Worm (Caenorhabditis elegans) whole organism, early embryonic: ENCODE data around the gene C24H11.5.

Experiments used
- B0310.2 ChIP-seq: sonication (generic microtip); optimal IDR thresholded peaks from 2 replicates; lab custom pipeline; 2016; ENCODE audit warnings: mild to moderate bottlenecking, missing genetic modification characterization, missing compliant biosample characterization
- F13C5.2 ChIP-seq: sonication (generic microtip); optimal IDR thresholded peaks from 2 replicates; lab custom pipeline; 2017; ENCODE audit warnings: mild to moderate bottlenecking, missing genetic modification characterization, inconsistent platforms, missing compliant biosample characterization
- aly-1 ChIP-seq: sonication (generic microtip); optimal IDR thresholded peaks from 2 replicates; lab custom pipeline; 2016; ENCODE audit warnings: missing genetic modification characterization, missing compliant biosample characterization
- ama-1 ChIP-seq: fragments of 150-350 bp; optimal IDR thresholded peaks from 2 replicates; lab custom pipeline; 2014
- ceh-13 ChIP-seq: fragments of 200-800 bp; sonication (Bioruptor generic); optimal IDR thresholded peaks from 2 replicates; lab custom pipeline; 2018; ENCODE audit warnings: mild to moderate bottlenecking, missing genetic modification characterization, missing compliant biosample characterization
- ceh-36 ChIP-seq: sonication (generic microtip); optimal IDR thresholded peaks from 2 replicates; lab custom pipeline; 2016; ENCODE audit warnings: missing genetic modification characterization, inconsistent platforms, missing compliant biosample characterization
- ets-7 ChIP-seq: sonication (generic microtip); optimal IDR thresholded peaks from 2 replicates; lab custom pipeline; 2016; ENCODE audit warnings: missing genotype, missing genetic modification characterization, missing compliant biosample characterization
- flt-1 ChIP-seq: fragments of 200-800 bp; sonication (Bioruptor generic); IDR thresholded peaks from 2 replicates; pipeline ENCODE4 v1.3.6; 2022; ENCODE audit warnings: missing genetic modification characterization, missing compliant biosample characterization
- hmbx-1 ChIP-seq: sonication (generic microtip); optimal IDR thresholded peaks from 2 replicates; lab custom pipeline; 2016; ENCODE audit warnings: mild to moderate bottlenecking, missing genetic modification characterization, missing compliant biosample characterization
- hmg-4 ChIP-seq: fragments of 200-800 bp; sonication (Bioruptor generic); optimal IDR thresholded peaks from 2 replicates; lab custom pipeline; 2018; ENCODE audit warnings: mild to moderate bottlenecking, missing genetic modification characterization, missing compliant biosample characterization
- hnd-1 ChIP-seq: sonication (generic microtip); optimal IDR thresholded peaks from 2 replicates; lab custom pipeline; 2016; ENCODE audit warnings: missing genetic modification characterization, missing compliant biosample characterization
- pes-1 ChIP-seq: fragments of 200-800 bp; sonication (Bioruptor generic); IDR thresholded peaks from 2 replicates; pipeline ENCODE4 v1.3.6; 2022; ENCODE audit warnings: missing genetic modification reagents, missing genetic modification characterization, missing compliant biosample characterization
- scrt-1 ChIP-seq: fragments of 200-800 bp; sonication (Bioruptor generic); IDR thresholded peaks from 2 replicates; pipeline ENCODE4 v1.3.6; 2022; ENCODE audit warnings: missing genetic modification characterization, missing compliant biosample characterization
- sea-1 ChIP-seq: fragments of 200-800 bp; sonication (Bioruptor generic); conservative IDR thresholded peaks from 2 replicates; pipeline ENCODE4 v1.3.6; 2022; ENCODE audit warnings: missing genetic modification characterization, missing compliant biosample characterization
- tbx-11 ChIP-seq: fragments of 200-800 bp; sonication (Bioruptor generic); IDR thresholded peaks from 2 replicates; pipeline ENCODE4 v1.3.6; 2022; ENCODE audit warnings: missing genetic modification characterization, missing compliant biosample characterization
- tbx-37 ChIP-seq: fragments of 200-800 bp; sonication (Bioruptor generic); conservative IDR thresholded peaks from 2 replicates; pipeline ENCODE4 v1.3.6; 2022; ENCODE audit warnings: missing genetic modification reagents, missing genetic modification characterization, missing compliant biosample characterization
- tra-4 ChIP-seq: sonication (generic microtip); optimal IDR thresholded peaks from 2 replicates; lab custom pipeline; 2017; ENCODE audit warnings: missing genetic modification characterization, missing compliant biosample characterization

Gene C24H11.5

DNA sequence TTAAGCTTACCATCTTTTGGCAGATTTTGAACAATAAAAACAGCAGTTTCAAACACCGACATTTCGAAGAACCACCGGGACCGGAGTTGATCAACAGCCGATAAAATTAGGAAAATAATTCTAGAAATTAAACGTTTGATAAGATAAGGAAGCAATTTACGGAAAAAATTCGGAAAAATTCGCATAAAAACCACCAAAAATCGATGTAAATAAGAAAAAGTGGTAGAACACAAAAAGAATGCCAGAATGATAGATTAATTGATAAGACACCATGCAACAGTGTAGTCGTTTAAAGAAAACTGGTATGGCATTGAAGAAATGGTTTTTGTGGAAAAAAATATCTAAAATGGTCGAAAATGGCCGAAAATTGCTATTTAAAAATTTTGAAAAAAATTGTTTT is 42.4 kb downstream of the C24H11.5 start, which contains the start of gene maa-1:
Gene maa-1, minus strand, starts transcription at position 120 of the 400 bp plus-strand sequence.
- TF ChIP-seq B0310.2 (tag; lab: Kevin White, UChicago) (no peak), ceh-13 (GFP tag; lab: Kevin White, UChicago) (no peak), sea-1 (GFP tag; lab: Robert Waterston, UW) (no peak), hnd-1 (tag; lab: Kevin White, UChicago) (no peak), aly-1 (tag; lab: Kevin White, UChicago) (no peak), tra-4 (tag; lab: Kevin White, UChicago) (no peak), ama-1 (lab: Kevin White, UChicago) (no peak), scrt-1 (GFP tag; lab: Robert Waterston, UW) (no peak), pes-1 (no peak), ceh-36 (tag; lab: Kevin White, UChicago) (no peak), hmbx-1 (no peak), tbx-11 (GFP tag; lab: Robert Waterston, UW) (no peak), flt-1 (GFP tag; lab: Robert Waterston, UW) (no peak), F13C5.2 (tag; lab: Kevin White, UChicago) (no peak), hmg-4 (GFP tag; lab: Kevin White, UChicago) (no peak), tbx-37 (GFP tag; lab: Robert Waterston, UW) (no peak), ets-7 (tag; lab: Kevin White, UChicago) (no peak)

DNA sequence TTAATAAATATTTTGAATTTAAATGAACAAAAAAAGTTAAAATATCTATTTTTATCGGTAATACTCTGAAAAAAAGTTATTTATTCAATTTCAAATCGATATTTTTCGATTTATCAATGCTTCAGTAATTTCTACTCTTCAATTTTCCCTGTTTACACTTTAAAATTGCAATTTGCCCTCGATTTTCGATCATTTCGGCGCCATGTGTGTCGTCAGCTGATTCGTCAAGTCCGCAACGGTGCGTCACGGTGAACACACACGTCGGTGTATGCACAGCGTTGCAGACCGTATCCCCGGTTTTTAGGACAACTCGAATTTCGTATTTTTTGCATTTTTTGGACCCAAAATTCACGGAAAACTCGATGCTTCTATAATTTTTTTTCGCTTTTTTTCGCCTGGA is 43.2 kb downstream of the C24H11.5 start, which contains the start of gene C18D11.3:
Gene C18D11.3, plus strand, starts transcription at position 189 of the 400 bp plus-strand sequence.
- TF ChIP-seq pes-1 (no peak), ets-7 (tag; lab: Kevin White, UChicago) (no peak), flt-1 (GFP tag; lab: Robert Waterston, UW) (no peak), F13C5.2 (tag; lab: Kevin White, UChicago) (peak; percentile 64)

DNA sequence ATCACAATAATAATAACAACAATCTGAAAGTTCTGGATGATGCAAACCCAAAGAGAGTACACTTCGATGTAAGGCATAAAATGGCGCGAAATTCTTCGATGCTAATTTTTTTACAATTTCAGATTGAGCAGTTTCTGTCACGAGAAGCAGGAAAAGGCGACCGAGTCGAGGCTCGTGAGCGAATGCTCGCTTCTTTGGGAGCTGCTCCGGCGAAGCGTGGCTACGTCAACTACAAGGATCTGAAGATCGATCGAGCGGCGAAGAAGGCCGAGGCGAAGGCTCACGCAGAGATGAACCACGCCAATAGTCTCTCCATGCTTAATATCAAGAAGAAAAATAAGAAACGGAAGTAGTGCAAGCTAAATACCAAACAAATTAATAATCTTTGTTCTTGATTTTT is 44.1 kb downstream of the C24H11.5 start:
- TF ChIP-seq ceh-36 (tag; lab: Kevin White, UChicago) (no peak), pes-1 (no peak), ets-7 (tag; lab: Kevin White, UChicago) (no peak), hmbx-1 (no peak)

DNA sequence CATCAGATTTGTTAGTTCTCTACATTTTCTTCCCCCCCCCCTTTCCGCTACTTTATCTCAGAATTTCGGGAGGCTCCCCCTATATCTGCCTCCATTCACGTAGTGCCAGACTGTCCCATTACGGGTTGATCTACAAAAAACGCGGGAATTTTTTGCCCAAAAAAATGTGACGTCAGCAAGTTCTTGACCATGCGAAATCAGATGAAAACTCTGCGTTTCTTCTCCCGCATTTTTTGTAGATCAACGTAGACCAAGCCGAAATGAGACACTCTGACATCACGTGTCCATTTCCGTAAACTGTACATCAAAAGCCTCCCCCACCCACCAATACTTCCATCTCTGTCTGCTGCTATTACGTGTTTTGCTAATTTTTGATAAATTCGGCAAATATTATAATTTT is 44.5 kb downstream of the C24H11.5 start:
- no peak for TF ChIP-seq ceh-36 (tag; lab: Kevin White, UChicago)
- TF ChIP-seq aly-1 (tag; lab: Kevin White, UChicago) = no peak
- TF ChIP-seq tra-4 (tag; lab: Kevin White, UChicago) = no peak
- TF ChIP-seq F13C5.2 (tag; lab: Kevin White, UChicago) = no peak
- no peak for TF ChIP-seq pes-1
- TF ChIP-seq B0310.2 (tag; lab: Kevin White, UChicago) = no peak
- TF ChIP-seq ets-7 (tag; lab: Kevin White, UChicago) = no peak
- no peak for TF ChIP-seq hmg-4 (GFP tag; lab: Kevin White, UChicago)
- no peak for TF ChIP-seq scrt-1 (GFP tag; lab: Robert Waterston, UW)
- no peak for TF ChIP-seq hmbx-1
- TF ChIP-seq tbx-37 (GFP tag; lab: Robert Waterston, UW) = no peak
- no peak for TF ChIP-seq hnd-1 (tag; lab: Kevin White, UChicago)
- no peak for TF ChIP-seq sea-1 (GFP tag; lab: Robert Waterston, UW)
- no peak for TF ChIP-seq flt-1 (GFP tag; lab: Robert Waterston, UW)
- no peak for TF ChIP-seq tbx-11 (GFP tag; lab: Robert Waterston, UW)
- no peak for TF ChIP-seq ceh-13 (GFP tag; lab: Kevin White, UChicago)
- no peak for TF ChIP-seq ama-1 (lab: Kevin White, UChicago)

DNA sequence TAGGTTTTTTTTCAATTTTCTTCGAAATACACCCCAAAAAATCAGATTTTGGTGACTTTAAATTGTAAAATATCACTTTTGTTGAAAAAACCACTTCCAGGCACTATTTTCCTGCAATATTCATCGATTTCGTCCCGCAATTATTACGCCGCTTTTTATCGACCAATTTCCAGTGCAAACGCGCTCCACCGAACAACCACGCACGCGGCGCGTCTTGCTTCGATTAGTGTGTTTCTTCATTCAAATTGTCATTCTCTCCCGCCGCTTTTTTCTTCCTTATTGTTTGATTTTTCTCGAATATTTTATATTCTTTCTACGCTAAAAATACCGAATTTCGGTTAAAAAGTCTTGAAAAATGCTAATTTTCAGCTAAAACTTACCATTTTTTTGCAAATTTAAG is 45.6 kb downstream of the C24H11.5 start:
- TF ChIP-seq hmg-4 (GFP tag; lab: Kevin White, UChicago) = peak; percentile 8
- TF ChIP-seq F13C5.2 (tag; lab: Kevin White, UChicago) = peak; percentile 10
- TF ChIP-seq flt-1 (GFP tag; lab: Robert Waterston, UW) = 0 out of 2 replicates have a peak, but pooled peaks have one; percentile 32
- TF ChIP-seq tbx-11 (GFP tag; lab: Robert Waterston, UW) = 0 out of 2 replicates have a peak, but pooled peaks have one; percentile 10
- no peak for TF ChIP-seq tbx-37 (GFP tag; lab: Robert Waterston, UW)
- no peak for TF ChIP-seq ceh-36 (tag; lab: Kevin White, UChicago)
- 0 out of 2 replicates have a peak, but pooled peaks have one; percentile 45 for TF ChIP-seq sea-1 (GFP tag; lab: Robert Waterston, UW)
- TF ChIP-seq ets-7 (tag; lab: Kevin White, UChicago) = no peak
- peak; percentile 26; the same call in 1 of the 2 replicates for TF ChIP-seq pes-1

DNA sequence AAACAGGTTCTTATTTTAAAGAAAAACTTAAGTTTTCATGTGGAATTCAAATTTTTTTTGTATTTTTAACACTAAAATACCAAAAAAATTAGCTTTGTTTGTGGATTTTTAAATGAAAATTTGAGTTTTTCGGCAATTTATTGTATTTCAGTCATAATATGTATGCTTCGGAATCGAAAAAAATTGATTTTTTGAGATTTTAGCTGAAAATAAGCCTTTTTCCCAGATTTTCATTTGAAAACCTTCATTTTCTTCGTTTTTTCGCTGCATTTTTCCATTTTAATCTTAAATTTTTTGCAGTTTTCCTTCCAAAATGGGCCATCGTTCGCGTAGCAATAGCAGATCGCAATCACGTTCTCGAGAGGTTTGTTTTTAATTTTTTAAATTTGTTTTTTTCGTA is 46.1 kb downstream of the C24H11.5 start, which contains the start of gene rsp-8:
Gene rsp-8, plus strand, starts transcription at position 301 of the 400 bp plus-strand sequence.
- TF ChIP-seq hmg-4 (GFP tag; lab: Kevin White, UChicago) (no peak), ets-7 (tag; lab: Kevin White, UChicago) (no peak), pes-1 (no peak), tra-4 (tag; lab: Kevin White, UChicago) (no peak), ceh-36 (tag; lab: Kevin White, UChicago) (no peak), ceh-13 (GFP tag; lab: Kevin White, UChicago) (no peak), flt-1 (GFP tag; lab: Robert Waterston, UW) (no peak), hmbx-1 (no peak)

DNA sequence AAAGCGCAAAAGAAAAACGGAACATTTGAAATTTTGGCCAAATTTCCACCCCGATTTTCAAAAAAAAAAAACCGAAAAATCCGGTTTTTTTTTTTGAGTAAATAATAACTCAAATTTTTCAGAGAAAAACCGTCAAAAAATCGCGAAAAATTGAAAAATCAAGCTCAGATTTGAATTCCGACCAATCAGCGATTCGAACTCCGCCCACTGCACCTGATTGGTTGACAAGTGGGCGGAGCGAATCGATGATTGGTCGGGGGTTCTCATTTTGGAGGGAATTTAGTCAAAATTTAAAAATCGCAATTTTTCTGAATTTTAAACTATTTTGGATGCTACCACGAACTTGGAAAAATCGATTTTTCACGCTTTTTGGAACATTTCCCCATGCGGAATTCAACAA is 49.0 kb downstream of the C24H11.5 start:
- TF ChIP-seq ceh-36 (tag; lab: Kevin White, UChicago) = no peak
- TF ChIP-seq pes-1 = no peak
- no peak for TF ChIP-seq ets-7 (tag; lab: Kevin White, UChicago)
